Fruit fly (Drosophila melanogaster): Measurements from ENCODE around the gene Srrm1.
A peak's percentile ranks its signal among the peaks of the same experiment; 100 is the strongest.

Gene Srrm1

DNA sequence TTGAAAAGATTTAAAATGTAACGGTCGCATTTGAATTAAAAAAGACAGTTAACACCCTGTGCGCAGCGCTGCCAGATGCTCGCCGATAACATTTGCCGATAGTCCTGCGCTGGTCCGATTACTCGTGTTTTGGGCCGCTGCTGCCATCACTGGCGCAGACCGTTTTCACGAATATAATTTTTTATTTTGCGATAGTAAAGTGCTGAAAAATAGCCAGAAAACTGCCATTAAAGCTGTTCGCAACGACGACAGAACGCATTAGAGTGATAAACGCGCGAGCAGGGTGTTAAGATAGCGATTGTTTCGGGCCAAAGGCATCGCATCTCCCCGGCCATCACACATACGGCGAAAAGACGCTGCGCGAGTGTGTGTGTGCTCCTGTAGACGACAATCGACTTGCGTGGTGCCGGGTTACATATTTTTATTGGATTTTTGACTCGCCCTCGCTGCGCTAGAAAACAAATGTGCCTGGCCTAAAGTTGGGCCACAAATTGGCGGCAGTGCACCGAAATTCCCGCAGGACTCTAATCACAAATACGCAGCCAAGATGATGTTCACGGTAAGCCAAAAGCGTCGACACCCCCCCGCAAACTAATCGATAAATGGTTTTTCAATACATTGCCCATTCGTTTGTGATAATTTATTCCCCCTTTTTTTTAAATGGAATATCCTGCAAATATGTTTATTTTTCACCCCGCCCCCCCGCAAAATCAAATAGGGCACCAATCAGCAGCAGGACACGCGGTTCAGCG, at the start of gene Srrm1 (continued):
- no peak for TF ChIP-seq CG17359 (tag; optimal IDR thresholded peaks at IDR 0.05)
- peak; percentile 64 for TF ChIP-seq HLH54F (GFP tag; optimal IDR thresholded peaks at IDR 0.05)
- TF ChIP-seq CG10267 (tag; optimal IDR thresholded peaks at IDR 0.05), result peak; percentile 53
- peak; percentile 83 for TF ChIP-seq sug (tag; optimal IDR thresholded peaks at IDR 0.05)
- TF ChIP-seq CG10321 (GFP tag; IDR thresholded peaks at IDR 0.05), result no peak
- no peak for TF ChIP-seq prd (optimal IDR thresholded peaks at IDR 0.05)
- no peak for TF ChIP-seq prd (GFP tag; IDR thresholded peaks at IDR 0.05)
- no peak for TF ChIP-seq CG1024 (GFP tag; IDR thresholded peaks at IDR 0.05)
- TF ChIP-seq btn (GFP tag; optimal IDR thresholded peaks at IDR 0.05), result no peak
- no peak for TF ChIP-seq CG11247 (GFP tag; IDR thresholded peaks at IDR 0.05)
- TF ChIP-seq ranshi (GFP tag; IDR thresholded peaks at IDR 0.05), result no peak
- no peak for TF ChIP-seq bcd (GFP tag; optimal IDR thresholded peaks at IDR 0.05)
- TF ChIP-seq CG31365 (tag; optimal IDR thresholded peaks at IDR 0.05), result no peak
- TF ChIP-seq CG11093 (GFP tag; IDR thresholded peaks at IDR 0.05), result no peak
- TF ChIP-seq Awh (GFP tag; IDR thresholded peaks at IDR 0.05), result no peak
- peak; percentile 97 for TF ChIP-seq BEAF-32 (GFP tag; optimal IDR thresholded peaks at IDR 0.05)
- TF ChIP-seq eve (GFP tag; optimal IDR thresholded peaks at IDR 0.05), result no peak
- peak; percentile 53 for TF ChIP-seq Xbp1 (GFP tag; optimal IDR thresholded peaks at IDR 0.05)
- TF ChIP-seq sob (GFP tag; IDR thresholded peaks at IDR 0.05), result peak; percentile 63
- TF ChIP-seq jing (GFP tag; optimal IDR thresholded peaks at IDR 0.05), result no peak
- 0 out of 2 replicates have a peak, but pooled peaks have one; percentile 5 for TF ChIP-seq CG32772 (GFP tag; IDR thresholded peaks at IDR 0.05)
- peak; percentile 29 for TF ChIP-seq CG9609 (GFP tag; optimal IDR thresholded peaks at IDR 0.05)
- TF ChIP-seq kah (GFP tag; optimal IDR thresholded peaks at IDR 0.05), result no peak
- TF ChIP-seq Sry-δ (GFP tag; optimal IDR thresholded peaks at IDR 0.05), result peak; percentile 97
- no peak for TF ChIP-seq Ada2b (GFP tag; IDR thresholded peaks at IDR 0.05)
- peak; percentile 45 for TF ChIP-seq CG30020 (tag; optimal IDR thresholded peaks at IDR 0.05)
- no peak for TF ChIP-seq CG10431 (GFP tag; optimal IDR thresholded peaks at IDR 0.05)
- TF ChIP-seq CG6272 (GFP tag; IDR thresholded peaks at IDR 0.05), result peak; percentile 35
- TF ChIP-seq CG14860 (GFP tag; IDR thresholded peaks at IDR 0.05; ENCODE audit: partially characterized antibody), result peak; percentile 77
- TF ChIP-seq MTF-1 (GFP tag; optimal IDR thresholded peaks at IDR 0.05; ENCODE audit: borderline replicate concordance), result no peak
- TF ChIP-seq CG9932 (GFP tag; IDR thresholded peaks at IDR 0.05), result peak; percentile 71
- TF ChIP-seq Dref (GFP tag; IDR thresholded peaks at IDR 0.05), result peak; percentile 97
- TF ChIP-seq CG18011 (GFP tag; optimal IDR thresholded peaks at IDR 0.05), result no peak
- peak; percentile 83 for TF ChIP-seq CG12659 (GFP tag; optimal IDR thresholded peaks at IDR 0.05)
- no peak for TF ChIP-seq CG5180 (GFP tag; optimal IDR thresholded peaks at IDR 0.05)
- TF ChIP-seq maf-S (GFP tag; optimal IDR thresholded peaks at IDR 0.05), result peak; percentile 38
- no peak for TF ChIP-seq CG16779 (GFP tag; IDR thresholded peaks at IDR 0.05)
- TF ChIP-seq Fer1 (GFP tag; optimal IDR thresholded peaks at IDR 0.05), result peak; percentile 42
- TF ChIP-seq CG18262 (tag; optimal IDR thresholded peaks at IDR 0.05), result peak; percentile 25
- no peak for TF ChIP-seq ac (GFP tag; optimal IDR thresholded peaks at IDR 0.05)
- peak; percentile 51; the same call in 2 of the 3 replicates for TF ChIP-seq CG11560 (tag; IDR thresholded peaks at IDR 0.05)
- TF ChIP-seq CG6683 (GFP tag; optimal IDR thresholded peaks at IDR 0.05), result no peak
- no peak for TF ChIP-seq CG13894 (tag; optimal IDR thresholded peaks at IDR 0.05)
- peak; percentile 47; the same call in 2 of the 3 replicates for TF ChIP-seq Dbx (GFP tag; IDR thresholded peaks at IDR 0.05)
- peak; percentile 90 for TF ChIP-seq hb (GFP tag; IDR thresholded peaks at IDR 0.05; ENCODE audit: partially characterized antibody)
- TF ChIP-seq CG17802 (tag; optimal IDR thresholded peaks at IDR 0.05), result peak; percentile 1
- TF ChIP-seq croc (GFP tag; conservative IDR thresholded peaks at IDR 0.05), result no peak
- no peak for TF ChIP-seq CG15011 (GFP tag; optimal IDR thresholded peaks at IDR 0.05)
- TF ChIP-seq yki (optimal IDR thresholded peaks at IDR 0.05), result no peak
- TF ChIP-seq mam (GFP tag; optimal IDR thresholded peaks at IDR 0.05), result peak; percentile 75
